Worm (Caenorhabditis elegans): Measurements from ENCODE around the gene nhr-199.
"Not testable (repeated sequence)": the region's sequence is repeated elsewhere in the genome, so short reads cannot be mapped to it uniquely, and the experiment has no call there.

The nhr-199 gene

ce11 chrV:15699799-15700198, at the start of gene nhr-199:
Gene nhr-199, minus strand, starts transcription at chrV:15699899.
- TF ChIP-seq B0310.2 (tag; optimal IDR thresholded peaks at IDR 0.05) (no peak), hmg-4 (GFP tag; optimal IDR thresholded peaks at IDR 0.05) (no peak), ceh-13 (GFP tag; optimal IDR thresholded peaks at IDR 0.05) (no peak), scrt-1 (GFP tag; IDR thresholded peaks at IDR 0.05) (no peak), hnd-1 (tag; optimal IDR thresholded peaks at IDR 0.05) (no peak), ets-7 (tag; optimal IDR thresholded peaks at IDR 0.05) (no peak), F13C5.2 (tag; optimal IDR thresholded peaks at IDR 0.05) (no peak), tbx-37 (GFP tag; conservative IDR thresholded peaks at IDR 0.05) (no peak), ama-1 (optimal IDR thresholded peaks at IDR 0.05) (no peak), hmbx-1 (tag; optimal IDR thresholded peaks at IDR 0.05) (no peak), sea-1 (GFP tag; conservative IDR thresholded peaks at IDR 0.05) (no peak), pes-1 (GFP tag; IDR thresholded peaks at IDR 0.05) (no peak), aly-1 (tag; optimal IDR thresholded peaks at IDR 0.05) (no peak), flt-1 (GFP tag; IDR thresholded peaks at IDR 0.05) (no peak), ceh-36 (tag; optimal IDR thresholded peaks at IDR 0.05) (no peak), tbx-11 (GFP tag; IDR thresholded peaks at IDR 0.05) (no peak), tra-4 (tag; optimal IDR thresholded peaks at IDR 0.05) (no peak)

ce11 chrV:15748343-15748742, 48.6 kb upstream of the nhr-199 start, which contains the start of gene T23D5.8:
Gene T23D5.8, minus strand, starts transcription at chrV:15748443.
- not testable (repeated sequence) for TF ChIP-seq hmg-4 (GFP tag; optimal IDR thresholded peaks at IDR 0.05); aly-1 (tag; optimal IDR thresholded peaks at IDR 0.05); ceh-13 (GFP tag; optimal IDR thresholded peaks at IDR 0.05)

ce11 chrV:15744366-15744765, 44.7 kb upstream of the nhr-199 start, which contains the start of gene str-19:
Gene str-19, minus strand, starts transcription at chrV:15744466.
- not testable (repeated sequence) for TF ChIP-seq ets-7 (tag; optimal IDR thresholded peaks at IDR 0.05); tbx-11 (GFP tag; IDR thresholded peaks at IDR 0.05); tra-4 (tag; optimal IDR thresholded peaks at IDR 0.05)

ce11 chrV:15741851-15742250, 42.2 kb upstream of the nhr-199 start, which contains the start of gene str-18:
Gene str-18, minus strand, starts transcription at chrV:15741951.
- TF ChIP-seq B0310.2 (tag; optimal IDR thresholded peaks at IDR 0.05): no peak
- TF ChIP-seq ets-7 (tag; optimal IDR thresholded peaks at IDR 0.05): no peak
- TF ChIP-seq pes-1 (GFP tag; IDR thresholded peaks at IDR 0.05): no peak
- no peak for TF ChIP-seq ceh-36 (tag; optimal IDR thresholded peaks at IDR 0.05)
- TF ChIP-seq ama-1 (optimal IDR thresholded peaks at IDR 0.05): no peak
- TF ChIP-seq ceh-13 (GFP tag; optimal IDR thresholded peaks at IDR 0.05): no peak
- no peak for TF ChIP-seq hnd-1 (tag; optimal IDR thresholded peaks at IDR 0.05)
- no peak for TF ChIP-seq tbx-37 (GFP tag; conservative IDR thresholded peaks at IDR 0.05)
- TF ChIP-seq hmbx-1 (tag; optimal IDR thresholded peaks at IDR 0.05): no peak
- TF ChIP-seq hmg-4 (GFP tag; optimal IDR thresholded peaks at IDR 0.05): no peak
- TF ChIP-seq F13C5.2 (tag; optimal IDR thresholded peaks at IDR 0.05): no peak
- no peak for TF ChIP-seq sea-1 (GFP tag; conservative IDR thresholded peaks at IDR 0.05)
- no peak for TF ChIP-seq tbx-11 (GFP tag; IDR thresholded peaks at IDR 0.05)
- no peak for TF ChIP-seq aly-1 (tag; optimal IDR thresholded peaks at IDR 0.05)
- no peak for TF ChIP-seq flt-1 (GFP tag; IDR thresholded peaks at IDR 0.05)
- TF ChIP-seq scrt-1 (GFP tag; IDR thresholded peaks at IDR 0.05): no peak

ce11 chrV:15735720-15736119, 36.0 kb upstream of the nhr-199 start, which contains the start of gene str-27:
Gene str-27, minus strand, starts transcription at chrV:15735820.
- no peak for TF ChIP-seq tbx-11 (GFP tag; IDR thresholded peaks at IDR 0.05)
- TF ChIP-seq scrt-1 (GFP tag; IDR thresholded peaks at IDR 0.05): no peak
- no peak for TF ChIP-seq hnd-1 (tag; optimal IDR thresholded peaks at IDR 0.05)

- TF ChIP-seq ama-1 (optimal IDR thresholded peaks at IDR 0.05) (no peak), F13C5.2 (tag; optimal IDR thresholded peaks at IDR 0.05) (no peak), ceh-13 (GFP tag; optimal IDR thresholded peaks at IDR 0.05) (no peak), ets-7 (tag; optimal IDR thresholded peaks at IDR 0.05) (no peak), hmbx-1 (tag; optimal IDR thresholded peaks at IDR 0.05) (no peak), tbx-37 (GFP tag; conservative IDR thresholded peaks at IDR 0.05) (no peak)
Measured at ce11 chrV:15733568-15733967, 33.9 kb upstream of the nhr-199 start, which contains the start of gene T23D5.3. Gene T23D5.3, minus strand, starts transcription at chrV:15733668.

ce11 chrV:15733020-15733419, 33.3 kb upstream of the nhr-199 start:
- TF ChIP-seq hmbx-1 (tag; optimal IDR thresholded peaks at IDR 0.05) (no peak), scrt-1 (GFP tag; IDR thresholded peaks at IDR 0.05) (no peak), hnd-1 (tag; optimal IDR thresholded peaks at IDR 0.05) (no peak), flt-1 (GFP tag; IDR thresholded peaks at IDR 0.05) (no peak), tra-4 (tag; optimal IDR thresholded peaks at IDR 0.05) (no peak), ama-1 (optimal IDR thresholded peaks at IDR 0.05) (no peak), sea-1 (GFP tag; conservative IDR thresholded peaks at IDR 0.05) (no peak), F13C5.2 (tag; optimal IDR thresholded peaks at IDR 0.05) (no peak), aly-1 (tag; optimal IDR thresholded peaks at IDR 0.05) (no peak), hmg-4 (GFP tag; optimal IDR thresholded peaks at IDR 0.05) (no peak), tbx-37 (GFP tag; conservative IDR thresholded peaks at IDR 0.05) (no peak), ets-7 (tag; optimal IDR thresholded peaks at IDR 0.05) (no peak), tbx-11 (GFP tag; IDR thresholded peaks at IDR 0.05) (no peak), pes-1 (GFP tag; IDR thresholded peaks at IDR 0.05) (no peak), ceh-36 (tag; optimal IDR thresholded peaks at IDR 0.05) (no peak), B0310.2 (tag; optimal IDR thresholded peaks at IDR 0.05) (no peak), ceh-13 (GFP tag; optimal IDR thresholded peaks at IDR 0.05) (no peak)

- TF ChIP-seq ceh-36 (tag; optimal IDR thresholded peaks at IDR 0.05) (no peak), hnd-1 (tag; optimal IDR thresholded peaks at IDR 0.05) (no peak), hmbx-1 (tag; optimal IDR thresholded peaks at IDR 0.05) (no peak), tbx-11 (GFP tag; IDR thresholded peaks at IDR 0.05) (no peak), tbx-37 (GFP tag; conservative IDR thresholded peaks at IDR 0.05) (no peak), pes-1 (GFP tag; IDR thresholded peaks at IDR 0.05) (no peak), ama-1 (optimal IDR thresholded peaks at IDR 0.05) (no peak), flt-1 (GFP tag; IDR thresholded peaks at IDR 0.05) (no peak), sea-1 (GFP tag; conservative IDR thresholded peaks at IDR 0.05) (no peak), aly-1 (tag; optimal IDR thresholded peaks at IDR 0.05) (no peak), ets-7 (tag; optimal IDR thresholded peaks at IDR 0.05) (no peak), F13C5.2 (tag; optimal IDR thresholded peaks at IDR 0.05) (no peak), hmg-4 (GFP tag; optimal IDR thresholded peaks at IDR 0.05) (no peak), scrt-1 (GFP tag; IDR thresholded peaks at IDR 0.05) (no peak), B0310.2 (tag; optimal IDR thresholded peaks at IDR 0.05) (no peak), tra-4 (tag; optimal IDR thresholded peaks at IDR 0.05) (no peak), ceh-13 (GFP tag; optimal IDR thresholded peaks at IDR 0.05) (no peak)
Measured at ce11 chrV:15732209-15732608, 32.5 kb upstream of the nhr-199 start, which contains the start of gene str-38. Gene str-38, minus strand, starts transcription at chrV:15732309.

All from whole organism, early embryonic.